Worm (Caenorhabditis elegans): ENCODE measurements around the gene chil-1.

ce11 chrII:9826946-9827345, 39.3 kb downstream of the chil-1 start:
- TF ChIP-seq elt-3 (tag; optimal IDR thresholded peaks at IDR 0.05) (no peak), nhr-76 (tag; optimal IDR thresholded peaks at IDR 0.05) (no peak), drap-1 (GFP tag; optimal IDR thresholded peaks at IDR 0.05) (no peak), elt-1 (tag; optimal IDR thresholded peaks at IDR 0.05; ENCODE audit: borderline replicate concordance, insufficient read depth) (no peak), unc-62 (GFP tag; optimal IDR thresholded peaks at IDR 0.05) (no peak), blmp-1 (tag; optimal IDR thresholded peaks at IDR 0.05) (no peak), ztf-11 (tag; optimal IDR thresholded peaks at IDR 0.05) (no peak), ceh-39 (tag; optimal IDR thresholded peaks at IDR 0.05) (no peak), lin-32 (GFP tag; optimal IDR thresholded peaks at IDR 0.05) (no peak), mep-1 (tag; optimal IDR thresholded peaks at IDR 0.05) (no peak), sptf-1 (tag; optimal IDR thresholded peaks at IDR 0.05) (no peak), ceh-83 (GFP tag; optimal IDR thresholded peaks at IDR 0.05) (no peak)
